Fruit fly (Drosophila melanogaster): ENCODE results near the gene Prx6a.

Prx6a gene

DNA sequence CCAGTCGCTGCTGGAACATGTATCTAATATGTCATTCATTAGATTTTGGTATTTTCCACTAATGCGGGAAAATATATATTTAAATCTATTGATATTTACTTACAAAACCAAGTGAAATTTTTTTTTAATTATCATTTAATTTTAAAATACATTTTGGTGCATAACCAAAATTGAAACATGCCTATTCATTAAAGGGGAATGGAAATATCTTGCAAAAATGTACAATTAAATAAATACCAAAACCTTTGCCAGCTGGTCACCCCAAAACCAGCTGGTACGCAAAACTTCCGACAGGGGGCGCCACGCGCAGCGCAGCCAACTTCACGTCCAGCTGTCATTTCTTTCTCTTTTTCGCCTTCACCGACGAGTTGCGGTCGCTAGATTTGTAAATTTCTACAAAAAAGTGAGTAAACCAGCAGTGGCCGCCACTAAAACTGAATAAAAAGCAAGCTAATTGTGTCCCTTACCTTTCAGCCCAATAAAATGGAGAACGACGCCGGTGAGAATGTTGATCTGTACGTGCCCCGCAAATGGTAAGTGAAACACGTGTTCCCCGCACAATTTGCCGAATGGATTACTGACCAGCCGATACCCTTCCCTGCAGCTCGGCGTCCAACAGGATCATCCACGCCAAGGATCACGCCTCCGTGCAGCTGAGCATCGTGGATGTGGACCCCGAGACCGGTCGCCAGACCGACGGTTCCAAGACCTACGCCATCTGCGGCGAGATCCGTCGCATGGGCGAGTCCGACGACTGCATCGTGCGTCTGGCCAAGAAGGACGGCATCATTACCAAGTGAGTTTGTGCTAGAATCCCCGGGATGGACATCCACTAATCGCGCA, 22.0 kb downstream of the Prx6a start, which contains the start of the genes CG3104 and RpS21 (continued):
- TF ChIP-seq E2f1 (GFP tag; IDR thresholded peaks at IDR 0.05) (peak; percentile 82), az2 (GFP tag; optimal IDR thresholded peaks at IDR 0.05) (peak; percentile 75), CG2678 (tag; optimal IDR thresholded peaks at IDR 0.05) (peak; percentile 75), CG16779 (GFP tag; IDR thresholded peaks at IDR 0.05) (peak; percentile 94), eve (GFP tag; optimal IDR thresholded peaks at IDR 0.05) (peak in 1 of 2 experiments; percentile 77), CG14050 (GFP tag; IDR thresholded peaks at IDR 0.05) (peak; percentile 79), vvl (GFP tag; IDR thresholded peaks at IDR 0.05) (peak; percentile 91), Scr (GFP tag; IDR thresholded peaks at IDR 0.05; ENCODE audit: partially characterized antibody) (no peak), org-1 (GFP tag; optimal IDR thresholded peaks at IDR 0.05) (peak; percentile 63), CG1529 (GFP tag; optimal IDR thresholded peaks at IDR 0.05) (peak; percentile 74), CG10979 (tag; optimal IDR thresholded peaks at IDR 0.05) (peak; percentile 59), nerfin-1 (tag; optimal IDR thresholded peaks at IDR 0.05) (peak; percentile 76), chn (GFP tag; optimal IDR thresholded peaks at IDR 0.05) (peak; percentile 77), esg (GFP tag; conservative IDR thresholded peaks at IDR 0.05) (peak; percentile 29; the same call in 1 of the 2 replicates), CG1792 (GFP tag; optimal IDR thresholded peaks at IDR 0.05) (peak; percentile 80), crc (GFP tag; optimal IDR thresholded peaks at IDR 0.05) (peak; percentile 75), dpn (GFP tag; optimal IDR thresholded peaks at IDR 0.05) (peak; percentile 79 to 87), otp (GFP tag; IDR thresholded peaks at IDR 0.05) (peak; percentile 95), ssp (GFP tag; IDR thresholded peaks at IDR 0.05) (peak; percentile 81), CoRest (tag; optimal IDR thresholded peaks at IDR 0.05) (peak; percentile 84), CTCF (GFP tag; optimal IDR thresholded peaks at IDR 0.05) (peak; percentile 98), Hsf (GFP tag; optimal IDR thresholded peaks at IDR 0.05) (peak; percentile 85), CG17568 (GFP tag; optimal IDR thresholded peaks at IDR 0.05) (peak; percentile 75), pan (optimal IDR thresholded peaks at IDR 0.05) (no peak), pan (GFP tag; optimal IDR thresholded peaks at IDR 0.05 in 1 of 2, IDR thresholded peaks at IDR 0.05 in 1 of 2) (peak in 1 of 2 experiments; percentile 85), CG16863 (GFP tag; optimal IDR thresholded peaks at IDR 0.05) (peak; percentile 83), insv (GFP tag; optimal IDR thresholded peaks at IDR 0.05) (peak in 1 of 2 experiments; percentile 80), CG12659 (GFP tag; optimal IDR thresholded peaks at IDR 0.05) (peak; percentile 96), CG6254 (GFP tag; optimal IDR thresholded peaks at IDR 0.05) (peak; percentile 46), sob (GFP tag; IDR thresholded peaks at IDR 0.05) (peak; percentile 94), Med (GFP tag) (peak; percentile 98), CG33557 (GFP tag; optimal IDR thresholded peaks at IDR 0.05) (peak; percentile 73), stwl (tag; optimal IDR thresholded peaks at IDR 0.05) (peak; percentile 79), CG10654 (GFP tag; optimal IDR thresholded peaks at IDR 0.05) (peak; percentile 88), CG4360 (GFP tag; IDR thresholded peaks at IDR 0.05) (peak; percentile 62), wek (GFP tag; optimal IDR thresholded peaks at IDR 0.05) (peak; percentile 80), her (GFP tag; optimal IDR thresholded peaks at IDR 0.05) (peak; percentile 80), ranshi (GFP tag; IDR thresholded peaks at IDR 0.05) (peak; percentile 96), NC2β (GFP tag; optimal IDR thresholded peaks at IDR 0.05) (peak; percentile 93), nau (GFP tag; optimal IDR thresholded peaks at IDR 0.05) (peak; percentile 75), CG10274 (GFP tag; optimal IDR thresholded peaks at IDR 0.05) (peak; percentile 85), HLH4C (GFP tag; IDR thresholded peaks at IDR 0.05; ENCODE audit: partially characterized antibody) (no peak), Jarid2 (GFP tag; optimal IDR thresholded peaks at IDR 0.05) (peak; percentile 74), CG42726 (GFP tag; IDR thresholded peaks at IDR 0.05; ENCODE audit: partially characterized antibody) (no peak; the same call in 1 of the 2 replicates), Elba2 (GFP tag; optimal IDR thresholded peaks at IDR 0.05) (no peak), repo (GFP tag; optimal IDR thresholded peaks at IDR 0.05) (peak; percentile 80), bcd (GFP tag; optimal IDR thresholded peaks at IDR 0.05) (peak; percentile 93), bbx (GFP tag; IDR thresholded peaks at IDR 0.05; ENCODE audit: partially characterized antibody) (0 out of 2 replicates have a peak, but pooled peaks have one; percentile 22), lbe (GFP tag; optimal IDR thresholded peaks at IDR 0.05) (peak; percentile 58)
